Worm (Caenorhabditis elegans) whole organism, L4 larva: ENCODE data around the gene K08E4.2.

Experiments used
- R02D3.7 ChIP-seq: fragments of 150-350 bp; sonication (generic microtip); optimal IDR thresholded peaks from 3 replicates; lab custom pipeline; 2014; ENCODE audit warnings: missing biosample characterization, missing genetic modification characterization
- T20F7.1 ChIP-seq: fragments of 200-800 bp; sonication (Bioruptor generic); optimal IDR thresholded peaks from 2 replicates; lab custom pipeline; 2018; ENCODE audit warnings: mild to moderate bottlenecking, missing genetic modification characterization, missing compliant biosample characterization
- ZK337.2 ChIP-seq: fragments of 200-800 bp; sonication (Bioruptor generic); IDR thresholded peaks from 2 replicates; pipeline ENCODE4 v1.3.6; 2022; ENCODE audit warnings: missing genetic modification reagents, missing genetic modification characterization, missing compliant biosample characterization
- ZK546.5 ChIP-seq, 2 experiments: sonication (generic microtip); optimal IDR thresholded peaks; 2 replicates each; lab custom pipeline; 2017; ENCODE audit warnings: missing biosample characterization in 2 of 2, missing genetic modification characterization in 2 of 2
- aha-1 ChIP-seq: fragments of 150-350 bp; peaks from one replicate; lab custom pipeline; 2014; ENCODE audit warnings: missing biosample characterization, missing genetic modification characterization
- ama-1 ChIP-seq: fragments of 150-350 bp; optimal IDR thresholded peaks from 2 replicates; lab custom pipeline; 2014; ENCODE audit warnings: inconsistent platforms, mixed read lengths
- ceh-32 ChIP-seq: sonication (generic microtip); optimal IDR thresholded peaks from 2 replicates; lab custom pipeline; 2016; ENCODE audit warnings: mild to moderate bottlenecking, missing genetic modification characterization, missing compliant biosample characterization; ENCODE audit not compliant: poor library complexity
- ceh-44 ChIP-seq: fragments of 200-800 bp; sonication (Bioruptor generic); IDR thresholded peaks from 2 replicates; pipeline ENCODE4 v1.3.6; 2022; ENCODE audit warnings: missing genetic modification reagents, missing genetic modification characterization, missing compliant biosample characterization
- ceh-82 ChIP-seq: sonication (generic microtip); optimal IDR thresholded peaks from 2 replicates; lab custom pipeline; 2017; ENCODE audit warnings: missing biosample characterization, missing genetic modification characterization
- ces-1 ChIP-seq: fragments of 150-350 bp; sonication (generic microtip); optimal IDR thresholded peaks from 4 replicates; lab custom pipeline; 2014; ENCODE audit warnings: missing biosample characterization, missing genetic modification reagents, missing genetic modification characterization
- cey-2 ChIP-seq: sonication (generic microtip); optimal IDR thresholded peaks from 3 replicates; lab custom pipeline; 2017; ENCODE audit warnings: missing genetic modification characterization, mild to moderate bottlenecking, missing compliant biosample characterization, antibody characterized with exemption, borderline replicate concordance; ENCODE audit not compliant: insufficient read depth
- ctbp-1 ChIP-seq: fragments of 200-800 bp; sonication (Bioruptor generic); IDR thresholded peaks from 2 replicates; pipeline ENCODE4 v1.3.6; 2022; ENCODE audit warnings: missing genetic modification reagents, missing genetic modification characterization, missing compliant biosample characterization
- dmd-8 ChIP-seq: fragments of 200-800 bp; sonication (Bioruptor generic); IDR thresholded peaks from 2 replicates; pipeline ENCODE4 v1.3.6; 2022; ENCODE audit warnings: missing genetic modification characterization, missing compliant biosample characterization
- dmd-9 ChIP-seq: fragments of 200-800 bp; sonication (Bioruptor generic); IDR thresholded peaks from 2 replicates; pipeline ENCODE4 v1.3.6; 2022; ENCODE audit warnings: missing genetic modification reagents, missing genetic modification characterization, missing compliant biosample characterization
- dpl-1 ChIP-seq: fragments of 150-350 bp; optimal IDR thresholded peaks from 2 replicates; lab custom pipeline; 2014; ENCODE audit warnings: missing biosample characterization, missing genetic modification reagents, missing genetic modification characterization
- duxl-1 ChIP-seq: sonication (generic microtip); optimal IDR thresholded peaks from 2 replicates; lab custom pipeline; 2016; ENCODE audit warnings: mild to moderate bottlenecking, missing genetic modification characterization, moderate library complexity, missing compliant biosample characterization; ENCODE audit not compliant: poor library complexity
- dve-1 ChIP-seq: sonication (generic microtip); optimal IDR thresholded peaks from 2 replicates; lab custom pipeline; 2017; ENCODE audit warnings: antibody characterized with exemption, mild to moderate bottlenecking, missing genetic modification characterization, missing compliant biosample characterization; ENCODE audit not compliant: insufficient read depth
- egl-43 ChIP-seq: fragments of 200-800 bp; sonication (Bioruptor generic); IDR thresholded peaks from 2 replicates; pipeline ENCODE4 v1.3.6; 2022; ENCODE audit warnings: missing genetic modification reagents, missing genetic modification characterization, missing compliant biosample characterization
- hif-1 ChIP-seq, 2 experiments: sonication (generic microtip); optimal IDR thresholded peaks; 2 replicates each; lab custom pipeline; 2016 to 2017; ENCODE audit warnings: missing compliant biosample characterization in 2 of 2, missing genetic modification characterization in 2 of 2, missing genetic modification reagents in 2 of 2, missing genotype in 2 of 2, mild to moderate bottlenecking in 1 of 2
- hlh-11 ChIP-seq: fragments of 200-800 bp; sonication (Bioruptor generic); optimal IDR thresholded peaks from 2 replicates; lab custom pipeline; 2018; ENCODE audit warnings: mild to moderate bottlenecking, missing genetic modification characterization, missing compliant biosample characterization
- lin-38 ChIP-seq: fragments of 200-800 bp; sonication (Bioruptor generic); IDR thresholded peaks from 2 replicates; pipeline ENCODE4 v1.3.6; 2022; ENCODE audit warnings: missing genetic modification reagents, missing genetic modification characterization, missing compliant biosample characterization
- lsy-2 ChIP-seq, 2 experiments: fragments of 150-350 bp in 1 of 2; sonication (generic microtip) in 1 of 2; optimal IDR thresholded peaks; 2 replicates each; lab custom pipeline; 2014 to 2017; ENCODE audit warnings: missing biosample characterization in 2 of 2, missing genetic modification characterization in 2 of 2
- mep-1 ChIP-seq: fragments of 150-350 bp; sonication (generic microtip); optimal IDR thresholded peaks from 3 replicates; lab custom pipeline; 2014; ENCODE audit warnings: missing biosample characterization, missing genetic modification characterization
- mes-2 ChIP-seq: sonication (generic microtip); optimal IDR thresholded peaks from 2 replicates; lab custom pipeline; 2016; ENCODE audit warnings: missing genotype, mild to moderate bottlenecking, missing genetic modification characterization, missing compliant biosample characterization; ENCODE audit not compliant: poor library complexity, severe bottlenecking
- nhr-10 ChIP-seq: fragments of 150-350 bp; optimal IDR thresholded peaks from 2 replicates; lab custom pipeline; 2014; ENCODE audit warnings: missing biosample characterization, missing genetic modification characterization
- nhr-11 ChIP-seq: fragments of 150-350 bp; optimal IDR thresholded peaks from 2 replicates; lab custom pipeline; 2014; ENCODE audit warnings: missing biosample characterization, missing genetic modification characterization
- nhr-25 ChIP-seq: sonication (generic microtip); optimal IDR thresholded peaks from 2 replicates; lab custom pipeline; 2017; ENCODE audit warnings: missing genetic modification characterization, mild to moderate bottlenecking, missing compliant biosample characterization, antibody characterized with exemption, moderate library complexity, borderline replicate concordance; ENCODE audit not compliant: insufficient read depth
- nhr-28 ChIP-seq: fragments of 150-350 bp; optimal IDR thresholded peaks from 2 replicates; lab custom pipeline; 2014; ENCODE audit warnings: missing biosample characterization, missing genetic modification characterization
- nhr-42 ChIP-seq: fragments of 200-800 bp; sonication (Bioruptor generic); IDR thresholded peaks from 2 replicates; pipeline ENCODE4 v1.3.6; 2022; ENCODE audit warnings: missing genetic modification characterization, missing compliant biosample characterization
- nhr-6 ChIP-seq: fragments of 150-350 bp; optimal IDR thresholded peaks from 2 replicates; lab custom pipeline; 2014; ENCODE audit warnings: missing biosample characterization, missing genetic modification characterization
- pha-4 ChIP-seq, 2 experiments: fragments of 150-350 bp in 1 of 2; fragments of 200-800 bp in 1 of 2; sonication (Bioruptor generic) in 1 of 2; IDR thresholded peaks in 1 of 2; optimal IDR thresholded peaks in 1 of 2; 2 replicates each; pipeline versions ENCODE4 v1.3.6 to Lab custom; 2014 to 2022; ENCODE audit warnings: missing genetic modification characterization in 2 of 2, missing genetic modification reagents in 2 of 2, missing biosample characterization in 1 of 2, missing compliant biosample characterization in 1 of 2
- php-3 ChIP-seq: fragments of 200-800 bp; sonication (Bioruptor generic); IDR thresholded peaks from 2 replicates; pipeline ENCODE4 v1.3.6; 2022; ENCODE audit warnings: missing genetic modification reagents, missing genetic modification characterization, missing compliant biosample characterization
- pqm-1 ChIP-seq: sonication (generic microtip); optimal IDR thresholded peaks from 2 replicates; lab custom pipeline; 2017; ENCODE audit warnings: missing biosample characterization, missing genetic modification characterization
- rbr-2 ChIP-seq: sonication (generic microtip); optimal IDR thresholded peaks from 2 replicates; lab custom pipeline; 2016; ENCODE audit warnings: missing genotype, missing genetic modification characterization, missing compliant biosample characterization
- set-16 ChIP-seq: fragments of 200-800 bp; sonication (Bioruptor generic); IDR thresholded peaks from 2 replicates; pipeline ENCODE4 v1.3.6; 2022; ENCODE audit warnings: missing genetic modification reagents, missing genetic modification characterization, missing compliant biosample characterization
- skn-1 ChIP-seq: fragments of 150-350 bp; optimal IDR thresholded peaks from 2 replicates; lab custom pipeline; 2014; ENCODE audit warnings: missing biosample characterization, missing genetic modification characterization
- snpc-1.2 ChIP-seq: fragments of 200-800 bp; sonication (Bioruptor generic); IDR thresholded peaks from 2 replicates; pipeline ENCODE4 v1.3.6; 2022; ENCODE audit warnings: missing genetic modification reagents, missing genetic modification characterization, missing compliant biosample characterization
- spr-1 ChIP-seq: sonication (generic microtip); optimal IDR thresholded peaks from 2 replicates; lab custom pipeline; 2016; ENCODE audit warnings: mild to moderate bottlenecking, missing genetic modification characterization, missing compliant biosample characterization
- tag-97 ChIP-seq: fragments of 200-800 bp; sonication (Bioruptor generic); IDR thresholded peaks from 2 replicates; pipeline ENCODE4 v1.3.6; 2022; ENCODE audit warnings: missing genetic modification characterization, missing compliant biosample characterization
- tra-1 ChIP-seq: fragments of 200-800 bp; sonication (Bioruptor generic); IDR thresholded peaks from 2 replicates; pipeline ENCODE4 v1.3.6; 2022; ENCODE audit warnings: missing genetic modification reagents, missing genetic modification characterization, missing compliant biosample characterization
- unc-62 ChIP-seq, 3 experiments: fragments of 150-350 bp in 1 of 3; sonication (generic microtip); optimal IDR thresholded peaks in 2 of 3; peaks in 1 of 3; 1 replicate in 1 of 3; 2 replicates in 2 of 3; lab custom pipeline; 2014 to 2017; ENCODE audit warnings: missing biosample characterization in 3 of 3, missing genetic modification characterization in 3 of 3, missing genetic modification reagents in 3 of 3, missing genotype in 1 of 3
- zfp-2 ChIP-seq: sonication (generic microtip); optimal IDR thresholded peaks from 2 replicates; lab custom pipeline; 2016; ENCODE audit warnings: mild to moderate bottlenecking, missing genetic modification characterization, missing compliant biosample characterization
- zfp-3 ChIP-seq: fragments of 200-800 bp; sonication (Bioruptor generic); conservative IDR thresholded peaks from 2 replicates; pipeline ENCODE4 v1.3.6; 2022; ENCODE audit warnings: missing genetic modification reagents, missing genetic modification characterization, missing compliant biosample characterization
- zip-11 ChIP-seq: fragments of 200-800 bp; sonication (Bioruptor generic); IDR thresholded peaks from 2 replicates; pipeline ENCODE4 v1.3.6; 2022; ENCODE audit warnings: missing genetic modification characterization, missing compliant biosample characterization
- zip-2 ChIP-seq: fragments of 150-350 bp; optimal IDR thresholded peaks from 2 replicates; lab custom pipeline; 2014; ENCODE audit warnings: missing biosample characterization, missing genetic modification characterization
- ztf-11 ChIP-seq: fragments of 150-350 bp; optimal IDR thresholded peaks from 2 replicates; lab custom pipeline; 2014; ENCODE audit warnings: missing biosample characterization, missing genetic modification characterization
- ztf-7 ChIP-seq: fragments of 150-350 bp; optimal IDR thresholded peaks from 2 replicates; lab custom pipeline; 2014; ENCODE audit warnings: missing biosample characterization, missing genetic modification characterization

The K08E4.2 gene

DNA sequence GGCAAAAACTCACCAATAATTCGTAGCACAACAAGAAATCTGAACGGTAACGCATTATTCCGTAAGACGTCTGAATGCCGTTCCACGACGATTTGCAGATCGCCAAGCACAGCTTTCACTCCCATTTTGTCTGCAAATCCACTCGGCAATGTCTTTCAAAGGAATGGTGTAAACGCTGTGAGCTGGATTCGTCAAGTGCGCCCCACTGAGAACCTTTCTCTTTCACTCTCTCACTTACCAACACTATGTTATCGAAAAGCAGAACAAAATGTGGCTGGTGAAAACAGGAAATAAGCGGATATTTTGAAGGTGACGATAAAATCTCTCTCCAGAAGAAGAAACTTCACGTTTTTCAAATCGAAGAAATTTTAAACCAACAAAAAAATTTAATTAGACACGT lies 32.4 kb upstream of the K08E4.2 start (continued):
- peak; percentile 26 for TF ChIP-seq hlh-11 (tag; lab: Kevin White, UChicago)
- TF ChIP-seq dve-1, result peak; percentile 20
- peak; percentile 41 for TF ChIP-seq dpl-1
- no peak for TF ChIP-seq ceh-32
- no peak for TF ChIP-seq snpc-1.2
- no peak for TF ChIP-seq hif-1 (tag; optimal IDR thresholded peaks at IDR 0.05; lab: Kevin White, UChicago)
- no peak for TF ChIP-seq nhr-25 (tag; lab: Kevin White, UChicago)

DNA sequence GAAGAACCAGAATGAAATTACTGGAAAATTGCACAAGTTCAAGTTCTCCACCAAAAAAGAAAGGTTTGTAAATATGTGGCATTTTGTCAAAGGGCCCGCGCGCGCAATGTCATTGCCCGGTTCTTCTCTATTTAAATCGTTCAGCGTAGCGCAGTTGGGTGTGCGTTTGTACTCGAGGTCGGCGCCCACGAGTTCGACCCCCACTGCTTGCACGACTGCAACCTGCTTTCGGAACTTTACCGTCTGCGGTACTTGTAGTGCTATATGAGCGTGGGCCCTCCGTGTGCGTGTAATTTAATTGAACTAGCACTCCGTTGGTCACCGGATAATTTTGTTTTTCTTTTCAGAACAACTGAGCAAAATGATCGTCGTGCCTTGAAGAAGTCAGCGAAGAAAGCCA lies 30.0 kb upstream of the K08E4.2 start:
- TF ChIP-seq nhr-28 (no peak), aha-1 (tag; lab: Kevin White, UChicago) (peak; percentile 99), skn-1 (tag; lab: Kevin White, UChicago) (no peak), duxl-1 (tag; lab: Kevin White, UChicago) (no peak), ztf-7 (tag; lab: Kevin White, UChicago) (peak; percentile 88), ceh-32 (no peak), rbr-2 (tag; lab: Kevin White, UChicago) (peak; percentile 81), zfp-2 (tag; lab: Kevin White, UChicago) (peak; percentile 60), ceh-44 (peak; percentile 59; the same call in 1 of the 2 replicates), ces-1 (GFP tag; lab: Kevin White, UChicago) (no peak), cey-2 (tag; lab: Kevin White, UChicago) (no peak), mes-2 (tag; lab: Kevin White, UChicago) (peak; percentile 89), ceh-82 (tag; lab: Kevin White, UChicago) (no peak), zip-2 (tag; lab: Kevin White, UChicago) (peak; percentile 70), ZK546.5 (tag; optimal IDR thresholded peaks at IDR 0.05; lab: Kevin White, UChicago) (no peak), snpc-1.2 (peak; percentile 92), php-3 (GFP tag; lab: Robert Waterston, UW) (peak; percentile 75), nhr-6 (tag; lab: Kevin White, UChicago) (peak; percentile 91), ztf-11 (no peak), pha-4 (GFP tag; IDR thresholded peaks at IDR 0.05; lab: Robert Waterston, UW) (peak; percentile 91), pha-4 (tag; optimal IDR thresholded peaks at IDR 0.05; lab: Kevin White, UChicago) (no peak), R02D3.7 (no peak), egl-43 (peak; percentile 98), lin-38 (GFP tag; lab: Robert Waterston, UW) (peak; percentile 88), dpl-1 (peak; percentile 48), pqm-1 (tag; lab: Kevin White, UChicago) (peak; percentile 14), nhr-11 (no peak), ZK337.2 (peak; percentile 86), dmd-9 (GFP tag; lab: Robert Waterston, UW) (peak; percentile 68; the same call in 1 of the 2 replicates), nhr-42 (peak; percentile 76; the same call in 1 of the 2 replicates), unc-62 (GFP tag; optimal IDR thresholded peaks at IDR 0.05 in 1 of 2; lab: Kevin White, UChicago) (no peak), unc-62 (tag; optimal IDR thresholded peaks at IDR 0.05; lab: Kevin White, UChicago) (no peak), dmd-8 (GFP tag; lab: Robert Waterston, UW) (peak; percentile 92), lsy-2 (tag; optimal IDR thresholded peaks at IDR 0.05; lab: Kevin White, UChicago) (peak in 1 of 2 experiments; percentile 61), zfp-3 (peak; percentile 79; the same call in 1 of the 2 replicates), spr-1 (tag; lab: Kevin White, UChicago) (peak; percentile 73), tra-1 (peak; percentile 82), nhr-10 (tag; lab: Kevin White, UChicago) (no peak), set-16 (GFP tag; lab: Robert Waterston, UW) (peak; percentile 67), T20F7.1 (GFP tag; lab: Kevin White, UChicago) (no peak), ama-1 (lab: Kevin White, UChicago) (no peak), ctbp-1 (GFP tag; lab: Robert Waterston, UW) (peak; percentile 92), mep-1 (tag; lab: Kevin White, UChicago) (peak; percentile 89), hif-1 (tag; optimal IDR thresholded peaks at IDR 0.05; lab: Kevin White, UChicago) (peak in 1 of 2 experiments; percentile 47), nhr-25 (tag; lab: Kevin White, UChicago) (peak; percentile 87), zip-11 (GFP tag; lab: Robert Waterston, UW) (peak; percentile 67; the same call in 1 of the 2 replicates), tag-97 (GFP tag; lab: Robert Waterston, UW) (no peak)
